Fruit fly (Drosophila melanogaster): Measurements from ENCODE around the gene CG14537.

CG14537 gene

dm6 chr2L:7828231-7828630 is 12.0 kb upstream of the CG14537 start:
- TF ChIP-seq Pif1B (GFP tag; optimal IDR thresholded peaks at IDR 0.05) (peak; percentile 38), CG15710 (tag; optimal IDR thresholded peaks at IDR 0.05) (peak; percentile 34), CG17806 (tag; optimal IDR thresholded peaks at IDR 0.05) (no peak), Pif1A (GFP tag; optimal IDR thresholded peaks at IDR 0.05) (no peak), Snoo (tag; optimal IDR thresholded peaks at IDR 0.05) (peak; percentile 18), CG8159 (tag; optimal IDR thresholded peaks at IDR 0.05) (peak; percentile 7), CG10348 (GFP tag; IDR thresholded peaks at IDR 0.05) (no peak), CG13204 (GFP tag; optimal IDR thresholded peaks at IDR 0.05) (peak; percentile 51), CG32121 (GFP tag; IDR thresholded peaks at IDR 0.05) (peak; percentile 60), CG9948 (tag; optimal IDR thresholded peaks at IDR 0.05) (no peak), CG4496 (GFP tag; IDR thresholded peaks at IDR 0.05) (peak; percentile 73), Ets98B (GFP tag; IDR thresholded peaks at IDR 0.05) (peak; percentile 31), CG34367 (tag; optimal IDR thresholded peaks at IDR 0.05) (peak; percentile 15), CG14655 (GFP tag; optimal IDR thresholded peaks at IDR 0.05) (peak; percentile 46), CG12605 (GFP tag; IDR thresholded peaks at IDR 0.05) (no peak), D1 (tag; optimal IDR thresholded peaks at IDR 0.05) (no peak), CG8301 (tag; optimal IDR thresholded peaks at IDR 0.05) (peak; percentile 14), fd96Ca (GFP tag; IDR thresholded peaks at IDR 0.05) (peak; percentile 67), EcR (GFP tag; optimal IDR thresholded peaks at IDR 0.05) (no peak), gl (tag; optimal IDR thresholded peaks at IDR 0.05) (no peak), rn (GFP tag; IDR thresholded peaks at IDR 0.05) (no peak)

- TF ChIP-seq CG13204 (GFP tag; optimal IDR thresholded peaks at IDR 0.05): no peak
- TF ChIP-seq CG12605 (GFP tag; IDR thresholded peaks at IDR 0.05): no peak
- TF ChIP-seq CG10348 (GFP tag; IDR thresholded peaks at IDR 0.05): no peak
- no peak for TF ChIP-seq Pif1B (GFP tag; optimal IDR thresholded peaks at IDR 0.05)
- peak; percentile 64; the same call in 1 of the 2 replicates for TF ChIP-seq CG32121 (GFP tag; IDR thresholded peaks at IDR 0.05)
- no peak for TF ChIP-seq CG15710 (tag; optimal IDR thresholded peaks at IDR 0.05)
- TF ChIP-seq Ets98B (GFP tag; IDR thresholded peaks at IDR 0.05): no peak; the same call in 1 of the 2 replicates
- TF ChIP-seq CG8301 (tag; optimal IDR thresholded peaks at IDR 0.05): no peak
- no peak for TF ChIP-seq D1 (tag; optimal IDR thresholded peaks at IDR 0.05)
- TF ChIP-seq EcR (GFP tag; optimal IDR thresholded peaks at IDR 0.05): no peak
- no peak for TF ChIP-seq Pif1A (GFP tag; optimal IDR thresholded peaks at IDR 0.05)
- TF ChIP-seq CG17806 (tag; optimal IDR thresholded peaks at IDR 0.05): no peak
- TF ChIP-seq gl (tag; optimal IDR thresholded peaks at IDR 0.05): no peak
- TF ChIP-seq fd96Ca (GFP tag; IDR thresholded peaks at IDR 0.05): 0 out of 3 replicates have a peak, but pooled peaks have one; percentile 14
- no peak for TF ChIP-seq rn (GFP tag; IDR thresholded peaks at IDR 0.05)
- no peak for TF ChIP-seq CG14655 (GFP tag; optimal IDR thresholded peaks at IDR 0.05)
- TF ChIP-seq CG34367 (tag; optimal IDR thresholded peaks at IDR 0.05): no peak
- TF ChIP-seq CG4496 (GFP tag; IDR thresholded peaks at IDR 0.05): peak; percentile 47; the same call in 2 of the 3 replicates
These were observed 11.4 kb upstream of the CG14537 start for dm6 chr2L:7828901-7829300.

- peak; percentile 2 for TF ChIP-seq CG9948 (tag; optimal IDR thresholded peaks at IDR 0.05)
- no peak for TF ChIP-seq EcR (GFP tag; optimal IDR thresholded peaks at IDR 0.05)
These were observed 7.0 kb upstream of the CG14537 start for dm6 chr2L:7833238-7833637.

DNA sequence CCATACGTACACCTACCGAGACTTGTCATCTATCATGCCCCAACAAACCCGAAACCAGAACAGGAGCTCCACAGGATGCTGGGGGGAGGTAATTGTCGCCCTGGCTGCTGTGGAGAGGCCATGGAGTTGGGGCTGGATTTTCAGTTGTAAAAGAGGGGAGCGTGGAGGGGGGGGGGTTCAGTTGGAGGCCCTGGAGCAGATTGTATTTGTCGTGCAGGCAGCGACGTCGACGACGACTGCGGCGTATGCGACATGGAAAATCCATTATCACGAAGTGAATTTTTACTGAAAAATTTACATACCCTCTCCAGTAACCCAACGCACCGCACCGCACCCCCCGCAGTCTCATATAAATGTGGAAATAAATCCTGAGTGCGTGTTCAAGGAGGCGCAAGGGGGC is 6.6 kb upstream of the CG14537 start:
- TF ChIP-seq Snoo (tag; optimal IDR thresholded peaks at IDR 0.05): no peak
- TF ChIP-seq Pif1A (GFP tag; optimal IDR thresholded peaks at IDR 0.05): no peak
- no peak for TF ChIP-seq CG15710 (tag; optimal IDR thresholded peaks at IDR 0.05)
- no peak for TF ChIP-seq CG12605 (GFP tag; IDR thresholded peaks at IDR 0.05)
- no peak for TF ChIP-seq CG32121 (GFP tag; IDR thresholded peaks at IDR 0.05)
- TF ChIP-seq gl (tag; optimal IDR thresholded peaks at IDR 0.05): no peak

DNA sequence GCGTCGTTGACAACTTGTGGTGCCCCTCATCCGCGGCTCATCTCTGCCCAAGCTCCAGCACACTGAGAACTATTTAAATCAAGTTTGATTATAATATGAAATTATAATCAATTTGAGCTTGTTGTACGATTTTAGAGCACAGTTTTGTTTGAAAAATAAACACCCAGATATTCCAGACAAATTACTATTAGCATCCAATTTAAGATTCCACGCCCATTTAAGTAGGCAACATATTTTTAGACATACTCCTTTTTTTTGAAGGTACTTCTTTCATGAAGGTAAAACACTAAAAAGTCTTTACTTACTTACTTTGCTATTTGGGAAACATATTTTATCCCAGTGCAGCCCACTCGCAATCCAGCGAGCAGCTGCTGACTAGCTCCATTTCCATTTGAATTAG is 2.2 kb upstream of the CG14537 start:
- no peak for TF ChIP-seq CG8301 (tag; optimal IDR thresholded peaks at IDR 0.05)
- no peak for TF ChIP-seq EcR (GFP tag; optimal IDR thresholded peaks at IDR 0.05)
- no peak for TF ChIP-seq gl (tag; optimal IDR thresholded peaks at IDR 0.05)
- no peak for TF ChIP-seq Ets98B (GFP tag; IDR thresholded peaks at IDR 0.05)
- TF ChIP-seq CG12605 (GFP tag; IDR thresholded peaks at IDR 0.05): no peak
- TF ChIP-seq CG4496 (GFP tag; IDR thresholded peaks at IDR 0.05): no peak
- no peak for TF ChIP-seq Pif1B (GFP tag; optimal IDR thresholded peaks at IDR 0.05)
- no peak for TF ChIP-seq CG10348 (GFP tag; IDR thresholded peaks at IDR 0.05)
- no peak for TF ChIP-seq CG14655 (GFP tag; optimal IDR thresholded peaks at IDR 0.05)
- TF ChIP-seq CG17806 (tag; optimal IDR thresholded peaks at IDR 0.05): no peak
- no peak for TF ChIP-seq CG32121 (GFP tag; IDR thresholded peaks at IDR 0.05)
- no peak for TF ChIP-seq CG8159 (tag; optimal IDR thresholded peaks at IDR 0.05)
- TF ChIP-seq Pif1A (GFP tag; optimal IDR thresholded peaks at IDR 0.05): no peak
- TF ChIP-seq CG13204 (GFP tag; optimal IDR thresholded peaks at IDR 0.05): no peak
- TF ChIP-seq CG15710 (tag; optimal IDR thresholded peaks at IDR 0.05): no peak
- no peak for TF ChIP-seq D1 (tag; optimal IDR thresholded peaks at IDR 0.05)

DNA sequence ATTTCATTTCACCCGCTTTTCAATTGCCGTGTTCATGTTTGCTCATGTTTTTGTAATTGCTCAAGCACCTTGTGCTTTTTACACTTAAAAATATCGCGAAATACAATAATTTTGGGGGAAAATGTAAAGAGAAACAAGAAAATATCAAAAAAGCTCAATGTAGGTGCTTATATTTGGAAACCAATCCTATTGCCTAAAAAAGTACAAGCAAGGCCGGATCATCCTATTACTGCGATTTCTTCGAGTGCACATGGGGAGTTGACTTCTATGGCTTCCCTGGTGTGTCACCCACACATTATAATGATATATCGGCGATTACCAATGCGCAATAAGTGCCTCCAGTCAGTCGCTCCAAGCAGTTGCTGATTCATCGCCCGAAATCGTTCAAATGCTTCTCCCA is 992 bp downstream of the CG14537 start:
- TF ChIP-seq Pif1A (GFP tag; optimal IDR thresholded peaks at IDR 0.05) (no peak), CG17806 (tag; optimal IDR thresholded peaks at IDR 0.05) (no peak), CG10348 (GFP tag; IDR thresholded peaks at IDR 0.05) (no peak), CG4496 (GFP tag; IDR thresholded peaks at IDR 0.05) (no peak), CG14655 (GFP tag; optimal IDR thresholded peaks at IDR 0.05) (no peak), EcR (GFP tag; optimal IDR thresholded peaks at IDR 0.05) (no peak), Ets98B (GFP tag; IDR thresholded peaks at IDR 0.05) (no peak), CG15710 (tag; optimal IDR thresholded peaks at IDR 0.05) (no peak), rn (GFP tag; IDR thresholded peaks at IDR 0.05) (no peak), CG12605 (GFP tag; IDR thresholded peaks at IDR 0.05) (no peak), Pif1B (GFP tag; optimal IDR thresholded peaks at IDR 0.05) (no peak), CG8301 (tag; optimal IDR thresholded peaks at IDR 0.05) (no peak), Snoo (tag; optimal IDR thresholded peaks at IDR 0.05) (no peak), gl (tag; optimal IDR thresholded peaks at IDR 0.05) (no peak)

All from whole organism, pupa.